Fruit fly (Drosophila melanogaster): ENCODE data around the gene CG3402.

CG3402 gene

dm6 chr3L:690031-690686 is 37.5 kb upstream of the CG3402 start, which contains the start of the genes CG32483 and RabX6 (continued):
- TF ChIP-seq luna (GFP tag; optimal IDR thresholded peaks at IDR 0.05) (no peak), CG12219 (GFP tag; optimal IDR thresholded peaks at IDR 0.05) (no peak), mld (GFP tag; IDR thresholded peaks at IDR 0.05; ENCODE audit: partially characterized antibody) (0 out of 3 replicates have a peak, but pooled peaks have one; percentile 35), CG4282 (GFP tag; optimal IDR thresholded peaks at IDR 0.05) (no peak), ken (GFP tag; IDR thresholded peaks at IDR 0.05) (no peak), bbx (GFP tag; IDR thresholded peaks at IDR 0.05; ENCODE audit: partially characterized antibody) (no peak), H2.0 (GFP tag; IDR thresholded peaks at IDR 0.05) (no peak), CG15601 (tag; optimal IDR thresholded peaks at IDR 0.05) (no peak), Dp (GFP tag; optimal IDR thresholded peaks at IDR 0.05) (peak; percentile 90), Opbp (GFP tag; IDR thresholded peaks at IDR 0.05; ENCODE audit: partially characterized antibody) (peak; percentile 52; the same call in 1 of the 3 replicates), Dref (GFP tag; IDR thresholded peaks at IDR 0.05) (peak; percentile 79)

dm6 chr3L:687858-688257 is 35.2 kb upstream of the CG3402 start, which contains the start of gene hiro:
Gene hiro, minus strand, starts transcription at chr3L:687958.
- TF ChIP-seq danr (GFP tag; IDR thresholded peaks at IDR 0.05) (no peak), sd (tag; optimal IDR thresholded peaks at IDR 0.05) (peak; percentile 32), CG7745 (tag; optimal IDR thresholded peaks at IDR 0.05) (no peak), chinmo (GFP tag; IDR thresholded peaks at IDR 0.05; ENCODE audit: partially characterized antibody) (0 out of 4 replicates have a peak, but pooled peaks have one; percentile 8)

- TF ChIP-seq CG14014 (GFP tag; IDR thresholded peaks at IDR 0.05) (no peak), odd (GFP tag; optimal IDR thresholded peaks at IDR 0.05) (peak; percentile 47), tap (tag; optimal IDR thresholded peaks at IDR 0.05) (no peak), CG18764 (GFP tag; optimal IDR thresholded peaks at IDR 0.05) (no peak), CG31365 (tag; optimal IDR thresholded peaks at IDR 0.05) (no peak), Awh (GFP tag; IDR thresholded peaks at IDR 0.05) (no peak), CG18599 (GFP tag; optimal IDR thresholded peaks at IDR 0.05) (no peak), CG11723 (GFP tag; optimal IDR thresholded peaks at IDR 0.05) (no peak), CG15269 (tag; optimal IDR thresholded peaks at IDR 0.05) (no peak), CG10267 (tag; optimal IDR thresholded peaks at IDR 0.05) (peak; percentile 27), CG13287 (GFP tag; IDR thresholded peaks at IDR 0.05; ENCODE audit: partially characterized antibody) (0 out of 2 replicates have a peak, but pooled peaks have one; percentile 34), CG12236 (GFP tag; optimal IDR thresholded peaks at IDR 0.05) (no peak), en (GFP tag; optimal IDR thresholded peaks at IDR 0.05) (no peak), wdn (GFP tag; IDR thresholded peaks at IDR 0.05) (no peak), CG6791 (GFP tag; IDR thresholded peaks at IDR 0.05; ENCODE audit: partially characterized antibody) (peak; percentile 36; the same call in 1 of the 3 replicates), wor (GFP tag; IDR thresholded peaks at IDR 0.05) (no peak), ac (GFP tag; optimal IDR thresholded peaks at IDR 0.05) (no peak), ind (GFP tag; optimal IDR thresholded peaks at IDR 0.05) (no peak), CG7963 (GFP tag; IDR thresholded peaks at IDR 0.05; ENCODE audit: partially characterized antibody) (0 out of 3 replicates have a peak, but pooled peaks have one; percentile 29), BtbVII (GFP tag; optimal IDR thresholded peaks at IDR 0.05) (peak; percentile 59), CG3847 (GFP tag; IDR thresholded peaks at IDR 0.05) (no peak), eyg (GFP tag; optimal IDR thresholded peaks at IDR 0.05) (no peak), lbe (GFP tag; optimal IDR thresholded peaks at IDR 0.05) (no peak), nom (GFP tag; optimal IDR thresholded peaks at IDR 0.05) (peak; percentile 51), Hr39 (optimal IDR thresholded peaks at IDR 0.05) (no peak), hkb (optimal IDR thresholded peaks at IDR 0.05) (no peak), hkb (GFP tag; IDR thresholded peaks at IDR 0.05) (no peak), Gsc (GFP tag; IDR thresholded peaks at IDR 0.05) (no peak), CG6175 (GFP tag; IDR thresholded peaks at IDR 0.05) (no peak), CG4360 (GFP tag; IDR thresholded peaks at IDR 0.05) (no peak), CG8944 (GFP tag; optimal IDR thresholded peaks at IDR 0.05) (no peak), tll (GFP tag; optimal IDR thresholded peaks at IDR 0.05) (peak in 1 of 2 experiments; percentile 20)
Measured at dm6 chr3L:685441-685804, 32.7 kb upstream of the CG3402 start, which contains the start of gene ebd1. Gene ebd1, minus strand, starts transcription at chr3L:685549.

All from whole organism, embryonic.